Worm (Caenorhabditis elegans) whole organism, mixed stage, embryonic: ENCODE data around the gene wdr-60.
"Not testable (repeated sequence)": the region's sequence is repeated elsewhere in the genome, so short reads cannot be mapped to it uniquely, and the experiment has no call there.

ENCODE experiments used
- M03D4.4 ChIP-seq: sonication (generic microtip); optimal IDR thresholded peaks from 2 replicates; lab custom pipeline; 2017; ENCODE audit warnings: mild to moderate bottlenecking, missing genetic modification characterization, missing compliant biosample characterization
- bed-3 ChIP-seq: fragments of 200-800 bp; sonication (Bioruptor generic); optimal IDR thresholded peaks from 3 replicates; lab custom pipeline; 2018; ENCODE audit warnings: mild to moderate bottlenecking, missing genetic modification characterization, moderate library complexity, missing compliant biosample characterization
- blmp-1 ChIP-seq: fragments of 150-350 bp; optimal IDR thresholded peaks from 2 replicates; lab custom pipeline; 2014; ENCODE audit warnings: missing biosample characterization, missing genetic modification characterization
- ceh-43 ChIP-seq: fragments of 200-800 bp; sonication (Bioruptor generic); optimal IDR thresholded peaks from 2 replicates; lab custom pipeline; 2018; ENCODE audit warnings: mild to moderate bottlenecking, missing genetic modification characterization, moderate library complexity, missing compliant biosample characterization
- ces-1 ChIP-seq: fragments of 150-350 bp; optimal IDR thresholded peaks from 2 replicates; lab custom pipeline; 2014; ENCODE audit warnings: missing biosample characterization, missing genetic modification reagents, missing genetic modification characterization
- cnd-1 ChIP-seq: fragments of 200-800 bp; sonication (Bioruptor generic); optimal IDR thresholded peaks from 2 replicates; lab custom pipeline; 2018; ENCODE audit warnings: mild to moderate bottlenecking, missing genetic modification characterization, missing compliant biosample characterization
- drap-1 ChIP-seq: fragments of 200-800 bp; sonication (Bioruptor generic); optimal IDR thresholded peaks from 3 replicates; lab custom pipeline; 2018; ENCODE audit warnings: mild to moderate bottlenecking, missing genetic modification characterization, missing compliant biosample characterization
- elt-1 ChIP-seq: sonication (generic microtip); optimal IDR thresholded peaks from 2 replicates; lab custom pipeline; 2017; ENCODE audit warnings: missing genetic modification characterization, mild to moderate bottlenecking, missing compliant biosample characterization, antibody characterized with exemption, moderate library complexity, borderline replicate concordance; ENCODE audit not compliant: insufficient read depth
- elt-3 ChIP-seq: fragments of 150-350 bp; optimal IDR thresholded peaks from 2 replicates; lab custom pipeline; 2014; ENCODE audit warnings: missing biosample characterization, missing genetic modification characterization
- flh-1 ChIP-seq: fragments of 200-800 bp; sonication (Bioruptor generic); optimal IDR thresholded peaks from 2 replicates; lab custom pipeline; 2018; ENCODE audit warnings: mild to moderate bottlenecking, missing genetic modification characterization, moderate library complexity, missing compliant biosample characterization
- ham-2 ChIP-seq: fragments of 200-800 bp; sonication (Bioruptor generic); optimal IDR thresholded peaks from 2 replicates; lab custom pipeline; 2018; ENCODE audit warnings: mild to moderate bottlenecking, missing genetic modification characterization, missing compliant biosample characterization
- hlh-1 ChIP-seq: fragments of 150-350 bp; optimal IDR thresholded peaks from 2 replicates; lab custom pipeline; 2014; ENCODE audit warnings: missing biosample characterization, missing genetic modification reagents, missing genetic modification characterization
- lin-32 ChIP-seq: fragments of 200-800 bp; sonication (Bioruptor generic); optimal IDR thresholded peaks from 2 replicates; lab custom pipeline; 2018; ENCODE audit warnings: mild to moderate bottlenecking, missing genetic modification characterization, missing compliant biosample characterization
- lsy-2 ChIP-seq: fragments of 150-350 bp; optimal IDR thresholded peaks from 2 replicates; lab custom pipeline; 2014; ENCODE audit warnings: missing biosample characterization, missing genetic modification characterization
- mls-2 ChIP-seq: sonication (generic microtip); optimal IDR thresholded peaks from 2 replicates; lab custom pipeline; 2016; ENCODE audit warnings: mild to moderate bottlenecking, missing genetic modification characterization, moderate library complexity, missing compliant biosample characterization
- nhr-12 ChIP-seq: fragments of 150-350 bp; optimal IDR thresholded peaks from 2 replicates; lab custom pipeline; 2014; ENCODE audit warnings: missing biosample characterization, missing genetic modification characterization
- nhr-2 ChIP-seq: fragments of 150-350 bp; optimal IDR thresholded peaks from 2 replicates; lab custom pipeline; 2014; ENCODE audit warnings: missing biosample characterization, missing genetic modification characterization
- nhr-237 ChIP-seq: fragments of 150-350 bp; optimal IDR thresholded peaks from 2 replicates; lab custom pipeline; 2014; ENCODE audit warnings: missing biosample characterization, missing genetic modification characterization
- nhr-28 ChIP-seq: fragments of 150-350 bp; optimal IDR thresholded peaks from 2 replicates; lab custom pipeline; 2014; ENCODE audit warnings: missing biosample characterization, missing genetic modification characterization
- nhr-76 ChIP-seq: sonication (generic microtip); optimal IDR thresholded peaks from 2 replicates; lab custom pipeline; 2017; ENCODE audit warnings: missing biosample characterization, missing genetic modification characterization
- pha-4 ChIP-seq: fragments of 150-350 bp; optimal IDR thresholded peaks from 2 replicates; lab custom pipeline; 2018; ENCODE audit warnings: missing biosample characterization, missing genetic modification reagents, missing genetic modification characterization
- sptf-1 ChIP-seq: sonication (generic microtip); optimal IDR thresholded peaks from 2 replicates; lab custom pipeline; 2017; ENCODE audit warnings: mild to moderate bottlenecking, missing genetic modification characterization, moderate library complexity, missing compliant biosample characterization
- tbx-8 ChIP-seq: fragments of 200-800 bp; sonication (Bioruptor generic); optimal IDR thresholded peaks from 2 replicates; lab custom pipeline; 2018; ENCODE audit warnings: mild to moderate bottlenecking, missing genetic modification characterization, moderate library complexity, missing compliant biosample characterization
- unc-120 ChIP-seq: sonication (generic microtip); optimal IDR thresholded peaks from 2 replicates; lab custom pipeline; 2017; ENCODE audit warnings: missing genetic modification characterization, missing compliant biosample characterization; ENCODE audit not compliant: poor library complexity, severe bottlenecking
- unc-62 ChIP-seq: fragments of 150-350 bp; optimal IDR thresholded peaks from 2 replicates; lab custom pipeline; 2014; ENCODE audit warnings: missing biosample characterization, missing genetic modification reagents, missing genetic modification characterization
- zip-8 ChIP-seq: fragments of 150-350 bp; optimal IDR thresholded peaks from 2 replicates; lab custom pipeline; 2014; ENCODE audit warnings: missing biosample characterization, missing genetic modification characterization
- ztf-11 ChIP-seq: fragments of 150-350 bp; optimal IDR thresholded peaks from 2 replicates; lab custom pipeline; 2014; ENCODE audit warnings: missing biosample characterization, missing genetic modification characterization

wdr-60 gene

DNA sequence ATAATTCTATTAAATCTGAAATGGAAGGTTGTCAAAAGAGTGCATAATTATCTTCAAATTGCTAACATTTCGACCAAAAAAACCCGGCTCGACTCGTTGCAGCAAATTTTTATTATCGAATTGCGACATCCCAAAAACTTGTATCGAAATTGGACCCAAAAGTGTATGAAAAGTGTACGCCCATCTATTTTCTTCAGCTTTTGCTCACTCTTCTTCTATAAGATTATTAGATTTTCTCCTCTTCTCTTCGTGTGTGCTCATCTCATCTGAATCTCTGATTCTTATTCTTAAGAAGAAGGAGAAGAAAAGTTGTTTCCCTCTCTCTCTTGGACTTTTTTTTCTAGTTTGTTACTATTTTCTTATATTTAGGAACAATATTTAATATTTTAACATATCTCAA lies 19.8 kb upstream of the wdr-60 start:
- TF ChIP-seq ces-1 (peak; percentile 95), zip-8 (tag; lab: Kevin White, UChicago) (no peak), bed-3 (GFP tag; lab: Kevin White, UChicago) (no peak)

DNA sequence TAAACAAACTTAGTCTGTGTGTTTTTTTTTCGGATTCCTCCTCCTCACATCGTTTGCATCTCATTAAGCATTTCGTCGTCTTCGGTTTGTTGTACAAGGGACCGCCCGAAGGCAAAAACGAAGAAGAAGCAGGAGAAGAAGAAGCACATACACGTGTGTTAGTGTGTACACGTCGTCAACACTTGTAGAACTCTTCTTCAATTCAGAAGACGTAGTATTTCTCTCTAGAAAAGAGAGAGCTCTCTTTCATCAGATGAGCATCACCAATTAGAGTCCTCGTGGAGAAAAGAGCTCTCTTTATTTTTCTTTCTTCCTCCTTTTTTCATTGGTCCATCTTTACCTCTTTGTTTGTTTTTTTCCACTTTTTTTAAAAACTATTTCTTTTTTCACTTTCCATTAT lies 18.9 kb upstream of the wdr-60 start:
- TF ChIP-seq ces-1 (peak; percentile 37), ceh-43 (GFP tag; lab: Kevin White, UChicago) (no peak), sptf-1 (tag; lab: Kevin White, UChicago) (no peak), nhr-28 (tag; lab: Kevin White, UChicago) (no peak), flh-1 (no peak), pha-4 (no peak), unc-62 (no peak)

DNA sequence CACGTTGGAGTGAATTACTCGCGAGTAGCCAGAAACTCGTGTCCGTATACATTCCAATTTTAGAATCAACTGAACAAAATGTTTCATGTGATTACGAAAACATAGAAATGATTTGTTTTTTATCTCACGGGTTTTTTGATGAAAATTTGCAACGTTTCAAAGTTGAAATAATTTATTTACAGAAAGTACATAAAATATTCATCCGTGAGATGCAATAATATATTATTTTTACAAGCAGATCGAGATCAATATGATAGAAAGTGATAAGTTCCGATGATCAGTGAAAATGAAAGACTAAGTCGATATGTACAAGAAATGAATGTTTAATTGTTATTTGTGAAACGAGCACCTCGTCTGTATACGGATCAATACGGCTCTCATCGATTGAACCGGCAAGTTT lies 6.6 kb upstream of the wdr-60 start, which contains the start of gene C27F2.6:
Gene C27F2.6, minus strand, starts transcription at position 101 of the 400 bp plus-strand sequence.
- not testable (repeated sequence) for TF ChIP-seq blmp-1, hlh-1, ztf-11 (tag; lab: Kevin White, UChicago)

DNA sequence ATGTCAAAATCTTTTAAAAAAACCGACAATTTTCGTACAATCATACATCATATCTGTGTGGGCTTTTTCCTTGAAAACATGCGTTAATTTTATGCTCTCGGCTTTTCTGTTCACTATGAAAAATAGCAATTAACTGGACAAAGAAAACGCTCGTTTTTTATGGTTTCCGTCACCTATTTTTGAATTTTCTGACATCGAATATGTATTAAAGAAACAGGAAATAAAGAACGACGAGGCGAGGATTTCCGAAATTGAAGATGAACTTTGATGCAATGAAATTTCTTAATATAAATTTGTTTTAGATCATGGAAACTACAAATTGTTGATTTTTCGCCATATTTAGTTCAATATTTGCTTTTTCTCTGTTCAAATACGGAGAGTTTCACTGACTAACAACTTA lies 3.0 kb upstream of the wdr-60 start:
- TF ChIP-seq elt-1 (tag; lab: Kevin White, UChicago) (no peak), cnd-1 (tag; lab: Kevin White, UChicago) (no peak), ztf-11 (tag; lab: Kevin White, UChicago) (no peak), elt-3 (no peak), M03D4.4 (tag; lab: Kevin White, UChicago) (no peak), ces-1 (no peak), nhr-2 (tag; lab: Kevin White, UChicago) (no peak)
- TF ChIP-seq, all 35 proteins: peak for 0

DNA sequence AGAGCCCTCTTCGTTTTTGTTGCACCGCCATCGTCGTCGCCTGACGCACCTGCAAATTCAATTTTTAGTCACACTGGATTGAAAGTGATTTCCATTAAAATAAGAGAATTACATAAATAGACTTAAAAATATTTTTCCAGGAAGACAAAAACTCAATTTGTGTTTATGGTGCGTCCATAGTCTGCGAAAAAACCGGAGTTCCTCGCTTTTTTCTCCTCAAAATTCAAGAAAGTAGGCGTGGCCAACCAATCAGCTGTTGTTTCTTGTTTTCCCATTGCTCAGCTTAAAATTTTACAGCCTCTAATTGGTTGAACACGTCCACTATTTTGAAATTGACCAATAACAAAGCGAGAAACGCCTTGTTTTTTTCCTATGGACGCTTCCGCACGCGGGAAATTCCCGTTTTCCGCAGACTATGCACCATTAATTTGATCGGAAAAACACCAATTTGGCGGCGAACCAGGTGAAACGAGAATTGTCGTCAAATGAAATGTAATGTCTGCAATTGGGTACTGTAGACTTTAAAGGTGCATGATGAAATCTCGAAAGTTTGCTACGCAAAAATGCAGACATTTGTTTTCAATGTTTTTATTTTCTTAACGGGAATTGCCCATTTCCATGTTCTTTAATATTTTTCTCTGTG lies 2.4 kb upstream of the wdr-60 start, which contains the start of gene C27F2.7:
Gene C27F2.7, minus strand, starts transcription at position 51 of the 643 bp plus-strand sequence.
- TF ChIP-seq nhr-237 (no peak), lsy-2 (tag; lab: Kevin White, UChicago) (no peak), lin-32 (GFP tag; lab: Kevin White, UChicago) (no peak), flh-1 (no peak)
- TF ChIP-seq, all 35 proteins: peak for 0

DNA sequence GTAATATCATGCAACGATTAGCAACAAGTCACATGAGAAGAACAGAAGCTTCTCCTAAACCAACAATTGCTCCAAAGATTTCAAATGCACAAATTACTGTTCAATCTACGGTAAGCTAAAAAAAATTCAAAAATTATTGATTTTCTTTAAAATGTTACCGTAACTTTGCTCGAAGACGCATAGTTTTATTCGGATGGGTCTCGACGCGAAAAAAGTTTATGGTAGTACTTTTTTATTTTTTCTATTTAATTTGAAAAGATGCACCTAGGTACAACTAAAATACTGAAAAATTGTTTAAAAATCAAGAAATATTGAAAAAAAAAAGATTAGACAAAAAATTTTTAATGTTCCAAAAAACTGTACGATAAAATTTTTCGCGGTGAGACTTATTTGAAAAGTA lies 657 bp downstream of the wdr-60 start:
- TF ChIP-seq drap-1 (no peak), lsy-2 (tag; lab: Kevin White, UChicago) (no peak), mls-2 (no peak), nhr-237 (no peak), tbx-8 (GFP tag; lab: Kevin White, UChicago) (no peak), M03D4.4 (tag; lab: Kevin White, UChicago) (no peak), unc-62 (no peak), nhr-12 (tag; lab: Kevin White, UChicago) (no peak), ceh-43 (GFP tag; lab: Kevin White, UChicago) (no peak), nhr-28 (tag; lab: Kevin White, UChicago) (no peak), ham-2 (GFP tag; lab: Kevin White, UChicago) (no peak), nhr-76 (tag; lab: Kevin White, UChicago) (no peak), unc-120 (tag; lab: Kevin White, UChicago) (no peak), ces-1 (no peak), pha-4 (no peak), flh-1 (no peak)
